Fruit fly (Drosophila melanogaster) whole organism, embryonic: ENCODE data around the gene RPA3.

Experiments
- CG10431 ChIP-seq: fragments of 200-800 bp; sonication (Bioruptor generic); optimal IDR thresholded peaks from 3 replicates; lab custom pipeline; 2018; ENCODE audit warnings: missing biosample characterization, mild to moderate bottlenecking, missing genetic modification characterization
- CG12299 ChIP-seq: fragments of 200-800 bp; sonication (Bioruptor generic); optimal IDR thresholded peaks from 2 replicates; lab custom pipeline; 2018; ENCODE audit warnings: missing biosample characterization, mild to moderate bottlenecking, missing genetic modification characterization
- CG16863 ChIP-seq: fragments of 200-800 bp; sonication (Bioruptor generic); optimal IDR thresholded peaks from 3 replicates; lab custom pipeline; 2016; ENCODE audit warnings: missing biosample characterization, missing genetic modification characterization
- CG17568 ChIP-seq: fragments of 200-800 bp; sonication (Bioruptor generic); optimal IDR thresholded peaks from 2 replicates; lab custom pipeline; 2018; ENCODE audit warnings: missing biosample characterization, mild to moderate bottlenecking, missing genetic modification characterization, moderate library complexity
- CG3281 ChIP-seq: fragments of 200-800 bp; sonication (Bioruptor generic); optimal IDR thresholded peaks from 3 replicates; lab custom pipeline; 2017; ENCODE audit warnings: missing biosample characterization, mild to moderate bottlenecking, missing genetic modification characterization
- CG33557 ChIP-seq: fragments of 200-800 bp; sonication (Bioruptor generic); optimal IDR thresholded peaks from 2 replicates; lab custom pipeline; 2019; ENCODE audit warnings: missing biosample characterization, mild to moderate bottlenecking, missing genetic modification characterization, moderate library complexity
- CG43689 ChIP-seq: fragments of 200-800 bp; sonication (Bioruptor generic); IDR thresholded peaks from 2 replicates; pipeline ENCODE4 v1.3.6; 2022; ENCODE audit warnings: missing biosample characterization, missing genetic modification characterization
- CG4617 ChIP-seq: fragments of 200-800 bp; sonication (Bioruptor generic); optimal IDR thresholded peaks from 3 replicates; lab custom pipeline; 2016; ENCODE audit warnings: missing biosample characterization, missing genetic modification characterization, borderline replicate concordance
- CG4854 ChIP-seq: fragments of 200-800 bp; sonication (Bioruptor generic); optimal IDR thresholded peaks from 2 replicates; lab custom pipeline; 2016; ENCODE audit warnings: missing biosample characterization, missing genetic modification characterization, inconsistent platforms
- CG7271 ChIP-seq: fragments of 200-800 bp; sonication (Bioruptor generic); optimal IDR thresholded peaks from 2 replicates; lab custom pipeline; 2018; ENCODE audit warnings: missing biosample characterization, mild to moderate bottlenecking, missing genetic modification characterization, moderate library complexity
- CG9727 ChIP-seq: fragments of 200-800 bp; sonication (Bioruptor generic); optimal IDR thresholded peaks from 3 replicates; lab custom pipeline; 2017; ENCODE audit warnings: missing biosample characterization, mild to moderate bottlenecking, missing genetic modification characterization
- CG9817 ChIP-seq: fragments of 200-800 bp; sonication (Bioruptor generic); optimal IDR thresholded peaks from 2 replicates; lab custom pipeline; 2018; ENCODE audit warnings: missing biosample characterization, mild to moderate bottlenecking, missing genetic modification characterization, moderate library complexity
- Camta ChIP-seq: fragments of 200-800 bp; sonication (Bioruptor generic); optimal IDR thresholded peaks from 2 replicates; lab custom pipeline; 2016; ENCODE audit warnings: missing biosample characterization, missing genetic modification characterization
- ERR ChIP-seq: fragments of 200-800 bp; sonication (Bioruptor generic); optimal IDR thresholded peaks from 2 replicates; lab custom pipeline; 2016; ENCODE audit warnings: missing biosample characterization, missing genetic modification characterization
- GATAe ChIP-seq: fragments of 200-800 bp; sonication (Bioruptor generic); conservative IDR thresholded peaks from 2 replicates; pipeline ENCODE4 v1.3.6; 2022; ENCODE audit warnings: missing biosample characterization, missing genetic modification characterization
- H2.0 ChIP-seq: fragments of 200-800 bp; sonication (Bioruptor generic); IDR thresholded peaks from 2 replicates; pipeline ENCODE4 v1.3.6; 2022; ENCODE audit warnings: missing biosample characterization, missing genetic modification characterization
- MBD-R2 ChIP-seq: fragments of 200-800 bp; sonication (Bioruptor generic); IDR thresholded peaks from 2 replicates; pipeline ENCODE4 v1.3.6; 2022; ENCODE audit warnings: missing biosample characterization, missing genetic modification characterization
- Oli ChIP-seq: fragments of 200-800 bp; sonication (Bioruptor generic); optimal IDR thresholded peaks from 2 replicates; lab custom pipeline; 2018; ENCODE audit warnings: missing biosample characterization, mild to moderate bottlenecking, missing genetic modification characterization, moderate library complexity
- Side ChIP-seq: fragments of 200-800 bp; sonication (Bioruptor generic); optimal IDR thresholded peaks from 2 replicates; lab custom pipeline; 2016; ENCODE audit warnings: missing biosample characterization, missing genetic modification characterization
- Vsx1 ChIP-seq: fragments of 200-800 bp; sonication (Bioruptor generic); optimal IDR thresholded peaks from 2 replicates; lab custom pipeline; 2017; ENCODE audit warnings: missing biosample characterization, mild to moderate bottlenecking, missing genetic modification characterization, missing genetic modification reagents
- ab ChIP-seq: fragments of 200-800 bp; sonication (Bioruptor generic); optimal IDR thresholded peaks from 2 replicates; lab custom pipeline; 2016; ENCODE audit warnings: missing biosample characterization, missing genetic modification characterization
- amos ChIP-seq: fragments of 200-800 bp; sonication (Bioruptor generic); IDR thresholded peaks from 2 replicates; pipeline ENCODE4 v1.3.6; 2022; ENCODE audit warnings: missing biosample characterization, missing genetic modification characterization; ENCODE audit not compliant: partially characterized antibody
- az2 ChIP-seq: fragments of 200-800 bp; sonication (Bioruptor generic); optimal IDR thresholded peaks from 3 replicates; lab custom pipeline; 2016; ENCODE audit warnings: missing biosample characterization, missing genetic modification characterization
- bowl ChIP-seq: fragments of 200-800 bp; sonication (Bioruptor generic); IDR thresholded peaks from 2 replicates; pipeline ENCODE4 v1.3.6; 2022; ENCODE audit warnings: missing biosample characterization, missing genetic modification characterization
- bsh ChIP-seq, 2 experiments: fragments of 200-800 bp; sonication (Bioruptor generic); optimal IDR thresholded peaks; 2 replicates each; lab custom pipeline; 2017 to 2018; ENCODE audit warnings: mild to moderate bottlenecking in 2 of 2, missing biosample characterization in 2 of 2, missing genetic modification characterization in 2 of 2, moderate library complexity in 1 of 2
- da ChIP-seq: fragments of 200-800 bp; sonication (Bioruptor generic); optimal IDR thresholded peaks from 2 replicates; lab custom pipeline; 2016; ENCODE audit warnings: missing biosample characterization, missing genetic modification characterization
- dmrt99B ChIP-seq: fragments of 200-800 bp; sonication (Bioruptor generic); optimal IDR thresholded peaks from 2 replicates; lab custom pipeline; 2018; ENCODE audit warnings: missing biosample characterization, mild to moderate bottlenecking, missing genetic modification characterization, moderate library complexity
- emc ChIP-seq: fragments of 200-800 bp; sonication (Bioruptor generic); optimal IDR thresholded peaks from 2 replicates; lab custom pipeline; 2016; ENCODE audit warnings: missing biosample characterization, missing genetic modification characterization
- ewg ChIP-seq: fragments of 200-800 bp; sonication (Bioruptor generic); optimal IDR thresholded peaks from 3 replicates; lab custom pipeline; 2017; ENCODE audit warnings: mild to moderate bottlenecking, missing biosample characterization, missing genetic modification reagents, missing genetic modification characterization
- gsb ChIP-seq: fragments of 200-800 bp; sonication (Bioruptor generic); IDR thresholded peaks from 2 replicates; pipeline ENCODE4 v1.3.6; 2022; ENCODE audit warnings: missing biosample characterization, missing genetic modification characterization
- gsb-n ChIP-seq: fragments of 200-800 bp; sonication (Bioruptor generic); optimal IDR thresholded peaks from 3 replicates; lab custom pipeline; 2018; ENCODE audit warnings: missing biosample characterization, mild to moderate bottlenecking, missing genetic modification characterization
- gt ChIP-seq: fragments of 200-800 bp; sonication (Bioruptor generic); IDR thresholded peaks from 2 replicates; pipeline ENCODE4 v1.3.6; 2022; ENCODE audit warnings: missing biosample characterization, missing genetic modification characterization
- insv ChIP-seq, 2 experiments: fragments of 200-800 bp; sonication (Bioruptor generic); optimal IDR thresholded peaks; 3 replicates each; lab custom pipeline; 2016 to 2018; ENCODE audit warnings: missing biosample characterization in 2 of 2, missing genetic modification characterization in 2 of 2
- inv ChIP-seq: fragments of 200-800 bp; sonication (Bioruptor generic); IDR thresholded peaks from 2 replicates; pipeline ENCODE4 v1.3.6; 2022; ENCODE audit warnings: missing biosample characterization, missing genetic modification characterization; ENCODE audit not compliant: partially characterized antibody
- mam ChIP-seq: fragments of 200-800 bp; sonication (Bioruptor generic); optimal IDR thresholded peaks from 3 replicates; lab custom pipeline; 2016; ENCODE audit warnings: missing biosample characterization, missing genetic modification characterization
- org-1 ChIP-seq: fragments of 200-800 bp; sonication (Bioruptor generic); optimal IDR thresholded peaks from 2 replicates; lab custom pipeline; 2017; ENCODE audit warnings: missing biosample characterization, missing genetic modification characterization
- peb ChIP-seq: fragments of 200-800 bp; sonication (Bioruptor generic); IDR thresholded peaks from 2 replicates; pipeline ENCODE4 v1.3.6; 2022; ENCODE audit warnings: missing biosample characterization, missing genetic modification characterization
- pfk ChIP-seq: fragments of 200-800 bp; sonication (Bioruptor generic); optimal IDR thresholded peaks from 2 replicates; lab custom pipeline; 2018; ENCODE audit warnings: missing biosample characterization, mild to moderate bottlenecking, missing genetic modification characterization, moderate library complexity
- pho ChIP-seq: fragments of 200-800 bp; sonication (Bioruptor generic); optimal IDR thresholded peaks from 2 replicates; lab custom pipeline; 2016; ENCODE audit warnings: missing biosample characterization, missing genetic modification characterization
- sens ChIP-seq: fragments of 200-800 bp; sonication (Bioruptor generic); peaks from one replicate; lab custom pipeline; 2016; ENCODE audit warnings: missing biosample characterization, missing genetic modification characterization
- sna ChIP-seq: fragments of 200-800 bp; sonication (Bioruptor generic); IDR thresholded peaks from 2 replicates; pipeline ENCODE4 v1.3.6; 2022; ENCODE audit warnings: missing biosample characterization, missing genetic modification characterization; ENCODE audit not compliant: partially characterized antibody
- sr ChIP-seq: fragments of 200-800 bp; sonication (Bioruptor generic); IDR thresholded peaks from 3 replicates; pipeline ENCODE4 v1.3.6; 2022; ENCODE audit warnings: missing biosample characterization, missing genetic modification characterization
- ssp ChIP-seq: fragments of 200-800 bp; sonication (Bioruptor generic); IDR thresholded peaks from 2 replicates; pipeline ENCODE4 v1.3.6; 2022; ENCODE audit warnings: missing biosample characterization, missing genetic modification characterization
- tin ChIP-seq: fragments of 200-800 bp; sonication (Bioruptor generic); optimal IDR thresholded peaks from 3 replicates; lab custom pipeline; 2016; ENCODE audit warnings: missing biosample characterization, missing genetic modification characterization
- tna ChIP-seq: fragments of 200-800 bp; sonication (Bioruptor generic); IDR thresholded peaks from 2 replicates; pipeline ENCODE4 v1.3.6; 2022; ENCODE audit warnings: missing biosample characterization, missing genetic modification characterization; ENCODE audit not compliant: partially characterized antibody
- trem ChIP-seq: fragments of 200-800 bp; optimal IDR thresholded peaks from 3 replicates; lab custom pipeline; 2019; ENCODE audit warnings: missing biosample characterization, mild to moderate bottlenecking, missing genetic modification characterization, moderate library complexity
- trh ChIP-seq: fragments of 200-800 bp; sonication (Bioruptor generic); optimal IDR thresholded peaks from 2 replicates; lab custom pipeline; 2016; ENCODE audit warnings: missing biosample characterization, missing genetic modification characterization
- ttk ChIP-seq: fragments of 200-800 bp; sonication (Bioruptor generic); IDR thresholded peaks from 2 replicates; pipeline ENCODE4 v2.1.2; 2022; ENCODE audit warnings: missing biosample characterization, missing genetic modification characterization
- yki ChIP-seq: fragments of >200 bp; optimal IDR thresholded peaks from 3 replicates; lab custom pipeline; 2018
- zfh1 ChIP-seq: fragments of 200-800 bp; sonication (Bioruptor generic); IDR thresholded peaks from 3 replicates; pipeline ENCODE4 v1.3.6; 2022; ENCODE audit warnings: missing biosample characterization, missing genetic modification characterization
- zfh2 ChIP-seq: fragments of 200-800 bp; sonication (Bioruptor generic); optimal IDR thresholded peaks from 2 replicates; lab custom pipeline; 2016; ENCODE audit warnings: missing biosample characterization, missing genetic modification characterization

RPA3 gene

DNA sequence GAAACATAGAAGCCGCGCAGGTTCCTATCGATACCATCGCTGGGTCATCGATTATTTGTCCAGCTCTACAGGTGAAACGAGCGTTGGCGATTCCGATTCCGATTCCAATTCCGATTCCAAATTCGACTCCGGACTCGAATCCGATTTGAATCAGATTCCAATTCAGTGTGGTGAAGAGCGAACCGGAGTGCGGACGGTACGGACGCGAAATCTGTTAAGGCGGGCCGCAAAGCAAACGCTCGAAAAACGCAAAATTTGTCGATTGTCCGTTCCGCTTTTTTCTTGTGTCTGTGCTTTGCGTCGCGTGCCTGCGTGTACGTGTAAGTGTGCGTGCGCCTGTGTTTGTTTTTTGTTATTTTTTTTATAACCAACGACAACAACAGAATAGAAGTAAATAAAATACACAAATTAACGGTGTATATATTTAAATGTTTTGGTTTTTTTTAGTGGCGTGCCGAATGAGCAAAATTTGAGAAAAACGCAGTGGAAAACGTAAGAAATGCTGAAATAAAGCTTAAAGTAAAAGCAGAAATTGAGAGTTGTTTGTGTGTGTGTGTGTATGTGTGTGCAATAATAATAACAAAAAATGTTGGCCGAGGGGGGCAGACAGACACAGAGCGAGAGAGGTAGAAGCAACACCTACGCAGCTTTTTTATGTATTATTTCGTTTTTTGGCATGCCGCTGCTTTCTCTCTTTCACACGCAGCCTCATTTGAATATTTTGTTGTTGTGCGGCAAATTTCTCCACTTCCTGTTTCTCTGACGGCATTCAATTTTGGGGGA is 6.4 kb upstream of the RPA3 start, which contains the start of gene Ptp10D (continued):
- TF ChIP-seq tna (GFP tag; lab: Robert Waterston, UW) (peak; percentile 85), gt (GFP tag; lab: Robert Waterston, UW) (no peak), ewg (GFP tag; lab: Kevin White, UChicago) (peak; percentile 30), Vsx1 (GFP tag; lab: Kevin White, UChicago) (no peak), CG9817 (no peak), CG9727 (no peak), Side (GFP tag; lab: Kevin White, UChicago) (no peak), pfk (GFP tag; lab: Kevin White, UChicago) (peak; percentile 56), MBD-R2 (no peak), H2.0 (GFP tag; lab: Robert Waterston, UW) (no peak), bowl (GFP tag; lab: Robert Waterston, UW) (no peak), mam (no peak), CG43689 (GFP tag; lab: Robert Waterston, UW) (no peak), zfh2 (GFP tag; lab: Kevin White, UChicago) (no peak), ttk (GFP tag; lab: Robert Waterston, UW) (no peak), GATAe (GFP tag; lab: Robert Waterston, UW) (no peak), sens (peak; percentile 84), az2 (no peak), CG4617 (no peak), ab (GFP tag; lab: Kevin White, UChicago) (no peak), CG4854 (GFP tag; lab: Kevin White, UChicago) (no peak), tin (GFP tag; lab: Kevin White, UChicago) (no peak), CG7271 (tag; lab: Kevin White, UChicago) (no peak), CG33557 (GFP tag; lab: Kevin White, UChicago) (no peak), CG10431 (GFP tag; lab: Kevin White, UChicago) (no peak), org-1 (GFP tag; lab: Kevin White, UChicago) (no peak), insv (GFP tag; optimal IDR thresholded peaks at IDR 0.05; lab: Kevin White, UChicago) (peak; percentile 55 to 95), gsb (GFP tag; lab: Robert Waterston, UW) (no peak), amos (GFP tag; lab: Robert Waterston, UW) (peak; percentile 96), sr (GFP tag; lab: Robert Waterston, UW) (peak; percentile 82), gsb-n (tag; lab: Kevin White, UChicago) (peak; percentile 33), CG16863 (GFP tag; lab: Kevin White, UChicago) (no peak), Oli (no peak), Camta (GFP tag; lab: Kevin White, UChicago) (no peak), inv (GFP tag; lab: Robert Waterston, UW) (peak; percentile 88), pho (GFP tag; lab: Kevin White, UChicago) (no peak), da (GFP tag; lab: Kevin White, UChicago) (no peak), trem (no peak), emc (no peak), sna (peak; percentile 67), CG12299 (tag; lab: Kevin White, UChicago) (peak; percentile 25), ssp (GFP tag; lab: Robert Waterston, UW) (no peak), trh (GFP tag; lab: Kevin White, UChicago) (no peak), CG3281 (GFP tag; lab: Kevin White, UChicago) (no peak), zfh1 (GFP tag; lab: Robert Waterston, UW) (no peak), peb (GFP tag; lab: Robert Waterston, UW) (no peak), ERR (no peak), CG17568 (GFP tag; lab: Kevin White, UChicago) (no peak), yki (lab: Kevin White, UChicago) (no peak), dmrt99B (tag; lab: Kevin White, UChicago) (no peak), bsh (GFP tag; optimal IDR thresholded peaks at IDR 0.05; lab: Kevin White, UChicago) (no peak)
